Worm (Caenorhabditis elegans) whole organism, L4 larva: Measurements from ENCODE around the gene F11D11.3.

Experiments
- D1046.2 ChIP-seq: fragments of 200-800 bp; sonication (Bioruptor generic); IDR thresholded peaks from 2 replicates; pipeline ENCODE4 v1.3.6; 2022; ENCODE audit warnings: missing genetic modification characterization, missing compliant biosample characterization
- F37D6.2 ChIP-seq: sonication (generic microtip); optimal IDR thresholded peaks from 2 replicates; lab custom pipeline; 2016; ENCODE audit warnings: mild to moderate bottlenecking, missing genetic modification characterization, missing compliant biosample characterization
- R02D3.7 ChIP-seq: fragments of 150-350 bp; sonication (generic microtip); optimal IDR thresholded peaks from 3 replicates; lab custom pipeline; 2014; ENCODE audit warnings: missing biosample characterization, missing genetic modification characterization
- Y48G9A.11 ChIP-seq: fragments of 200-800 bp; sonication (Bioruptor generic); IDR thresholded peaks from 2 replicates; pipeline ENCODE4 v1.3.6; 2022; ENCODE audit warnings: missing genetic modification reagents, missing genetic modification characterization, missing compliant biosample characterization
- ZK546.5 ChIP-seq, 2 experiments: sonication (generic microtip); optimal IDR thresholded peaks; 2 replicates each; lab custom pipeline; 2017; ENCODE audit warnings: missing biosample characterization in 2 of 2, missing genetic modification characterization in 2 of 2
- aha-1 ChIP-seq: fragments of 150-350 bp; peaks from one replicate; lab custom pipeline; 2014; ENCODE audit warnings: missing biosample characterization, missing genetic modification characterization
- ceh-28 ChIP-seq: fragments of 150-350 bp; optimal IDR thresholded peaks from 2 replicates; lab custom pipeline; 2014; ENCODE audit warnings: missing biosample characterization, missing genetic modification reagents, missing genetic modification characterization
- ceh-62 ChIP-seq: sonication (generic microtip); optimal IDR thresholded peaks from 2 replicates; lab custom pipeline; 2017; ENCODE audit warnings: missing biosample characterization, missing genetic modification characterization
- daf-16 ChIP-seq, 3 experiments: sonication (generic microtip); optimal IDR thresholded peaks; 2 replicates each; lab custom pipeline; 2016 to 2017; ENCODE audit warnings: missing genetic modification characterization in 3 of 3, missing genetic modification reagents in 3 of 3, mild to moderate bottlenecking in 2 of 3, missing compliant biosample characterization in 2 of 3, missing biosample characterization in 1 of 3, moderate library complexity in 1 of 3
- dmd-9 ChIP-seq: fragments of 200-800 bp; sonication (Bioruptor generic); IDR thresholded peaks from 2 replicates; pipeline ENCODE4 v1.3.6; 2022; ENCODE audit warnings: missing genetic modification reagents, missing genetic modification characterization, missing compliant biosample characterization
- duxl-1 ChIP-seq: sonication (generic microtip); optimal IDR thresholded peaks from 2 replicates; lab custom pipeline; 2016; ENCODE audit warnings: mild to moderate bottlenecking, missing genetic modification characterization, moderate library complexity, missing compliant biosample characterization; ENCODE audit not compliant: poor library complexity
- fkh-10 ChIP-seq: fragments of 150-350 bp; optimal IDR thresholded peaks from 2 replicates; lab custom pipeline; 2014; ENCODE audit warnings: missing biosample characterization, missing genetic modification reagents, missing genetic modification characterization
- hif-1 ChIP-seq, 2 experiments: sonication (generic microtip); optimal IDR thresholded peaks; 2 replicates each; lab custom pipeline; 2016 to 2017; ENCODE audit warnings: missing compliant biosample characterization in 2 of 2, missing genetic modification characterization in 2 of 2, missing genetic modification reagents in 2 of 2, missing genotype in 2 of 2, mild to moderate bottlenecking in 1 of 2
- hlh-30 ChIP-seq: sonication (generic microtip); optimal IDR thresholded peaks from 2 replicates; lab custom pipeline; 2017; ENCODE audit warnings: antibody characterized with exemption, mild to moderate bottlenecking, missing genetic modification characterization, missing compliant biosample characterization; ENCODE audit not compliant: insufficient read depth
- jun-1 ChIP-seq: fragments of 150-350 bp; optimal IDR thresholded peaks from 2 replicates; lab custom pipeline; 2014; ENCODE audit warnings: missing biosample characterization, missing genetic modification reagents, missing genetic modification characterization
- lin-1 ChIP-seq: fragments of 200-800 bp; sonication (Bioruptor generic); IDR thresholded peaks from 2 replicates; pipeline ENCODE4 v1.3.6; 2022; ENCODE audit warnings: missing genetic modification reagents, missing genetic modification characterization, missing compliant biosample characterization
- lin-13 ChIP-seq: fragments of 150-350 bp; optimal IDR thresholded peaks from 2 replicates; lab custom pipeline; 2014; ENCODE audit warnings: missing biosample characterization, missing genetic modification reagents, missing genetic modification characterization
- lin-39 ChIP-seq: fragments of 150-350 bp; optimal IDR thresholded peaks from 2 replicates; lab custom pipeline; 2014; ENCODE audit warnings: missing biosample characterization, missing genetic modification reagents, missing genetic modification characterization
- lsy-2 ChIP-seq, 2 experiments: fragments of 150-350 bp in 1 of 2; sonication (generic microtip) in 1 of 2; optimal IDR thresholded peaks; 2 replicates each; lab custom pipeline; 2014 to 2017; ENCODE audit warnings: missing biosample characterization in 2 of 2, missing genetic modification characterization in 2 of 2
- mdl-1 ChIP-seq, 2 experiments: fragments of 150-350 bp in 1 of 2; sonication (generic microtip) in 1 of 2; optimal IDR thresholded peaks; 2 replicates each; lab custom pipeline; 2014 to 2017; ENCODE audit warnings: missing biosample characterization in 2 of 2, missing genetic modification characterization in 2 of 2
- mdt-29 ChIP-seq: fragments of 200-800 bp; sonication (Bioruptor generic); IDR thresholded peaks from 2 replicates; pipeline ENCODE4 v1.3.6; 2022; ENCODE audit warnings: missing genetic modification reagents, missing genetic modification characterization, missing compliant biosample characterization
- nhr-102 ChIP-seq: sonication (generic microtip); optimal IDR thresholded peaks from 2 replicates; lab custom pipeline; 2016; ENCODE audit warnings: mild to moderate bottlenecking, missing genetic modification characterization, moderate library complexity, missing compliant biosample characterization
- nhr-111 ChIP-seq: fragments of 200-800 bp; sonication (Bioruptor generic); optimal IDR thresholded peaks from 2 replicates; lab custom pipeline; 2018; ENCODE audit warnings: mild to moderate bottlenecking, missing genetic modification characterization, missing compliant biosample characterization
- nhr-237 ChIP-seq: sonication (generic microtip); optimal IDR thresholded peaks from 2 replicates; lab custom pipeline; 2017; ENCODE audit warnings: missing biosample characterization, missing genetic modification characterization
- nhr-28 ChIP-seq: fragments of 150-350 bp; optimal IDR thresholded peaks from 2 replicates; lab custom pipeline; 2014; ENCODE audit warnings: missing biosample characterization, missing genetic modification characterization
- nhr-48 ChIP-seq: sonication (generic microtip); optimal IDR thresholded peaks from 2 replicates; lab custom pipeline; 2016; ENCODE audit warnings: mild to moderate bottlenecking, missing genetic modification characterization, missing compliant biosample characterization
- nhr-6 ChIP-seq: fragments of 150-350 bp; optimal IDR thresholded peaks from 2 replicates; lab custom pipeline; 2014; ENCODE audit warnings: missing biosample characterization, missing genetic modification characterization
- nhr-77 ChIP-seq: fragments of 150-350 bp; optimal IDR thresholded peaks from 2 replicates; lab custom pipeline; 2014; ENCODE audit warnings: missing biosample characterization, missing genetic modification characterization
- pha-4 ChIP-seq, 2 experiments: fragments of 150-350 bp in 1 of 2; fragments of 200-800 bp in 1 of 2; sonication (Bioruptor generic) in 1 of 2; IDR thresholded peaks in 1 of 2; optimal IDR thresholded peaks in 1 of 2; 2 replicates each; pipeline versions ENCODE4 v1.3.6 to Lab custom; 2014 to 2022; ENCODE audit warnings: missing genetic modification characterization in 2 of 2, missing genetic modification reagents in 2 of 2, missing biosample characterization in 1 of 2, missing compliant biosample characterization in 1 of 2
- pqm-1 ChIP-seq: sonication (generic microtip); optimal IDR thresholded peaks from 2 replicates; lab custom pipeline; 2017; ENCODE audit warnings: missing biosample characterization, missing genetic modification characterization
- rbr-2 ChIP-seq: sonication (generic microtip); optimal IDR thresholded peaks from 2 replicates; lab custom pipeline; 2016; ENCODE audit warnings: missing genotype, missing genetic modification characterization, missing compliant biosample characterization
- set-16 ChIP-seq: fragments of 200-800 bp; sonication (Bioruptor generic); IDR thresholded peaks from 2 replicates; pipeline ENCODE4 v1.3.6; 2022; ENCODE audit warnings: missing genetic modification reagents, missing genetic modification characterization, missing compliant biosample characterization
- skn-1 ChIP-seq: fragments of 150-350 bp; optimal IDR thresholded peaks from 2 replicates; lab custom pipeline; 2014; ENCODE audit warnings: missing biosample characterization, missing genetic modification characterization
- unc-62 ChIP-seq, 3 experiments: fragments of 150-350 bp in 1 of 3; sonication (generic microtip); optimal IDR thresholded peaks in 2 of 3; peaks in 1 of 3; 1 replicate in 1 of 3; 2 replicates in 2 of 3; lab custom pipeline; 2014 to 2017; ENCODE audit warnings: missing biosample characterization in 3 of 3, missing genetic modification characterization in 3 of 3, missing genetic modification reagents in 3 of 3, missing genotype in 1 of 3

F11D11.3 gene

DNA sequence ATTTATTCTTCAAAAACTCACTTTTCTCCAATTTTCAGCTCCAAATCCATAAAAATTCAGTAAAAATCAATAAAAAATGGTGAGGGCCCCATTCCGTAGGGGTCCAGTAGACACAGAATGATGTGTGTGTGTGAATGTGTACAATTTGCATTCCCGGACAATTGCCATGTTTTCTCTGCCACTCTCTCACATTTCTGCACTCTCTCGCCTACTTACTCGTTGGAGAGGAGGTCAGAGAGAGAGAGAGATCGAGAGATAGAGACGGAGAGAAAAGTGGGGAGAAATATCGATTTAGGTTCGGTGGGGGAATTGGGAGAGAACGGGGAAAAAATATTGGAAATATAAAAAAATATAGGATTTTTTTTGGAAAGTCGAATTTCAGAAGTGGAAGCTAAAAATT, 36.5 kb downstream of the F11D11.3 start (continued):
- TF ChIP-seq lin-13 (peak; percentile 64), ZK546.5 (tag; optimal IDR thresholded peaks at IDR 0.05; lab: Kevin White, UChicago) (no peak), jun-1 (peak; percentile 28), nhr-6 (tag; lab: Kevin White, UChicago) (peak; percentile 95), fkh-10 (peak; percentile 33), ceh-28 (tag; lab: Kevin White, UChicago) (peak; percentile 81), aha-1 (tag; lab: Kevin White, UChicago) (peak; percentile 97), mdt-29 (no peak), mdl-1 (tag; optimal IDR thresholded peaks at IDR 0.05; lab: Kevin White, UChicago) (peak; percentile 30 to 36), lsy-2 (tag; optimal IDR thresholded peaks at IDR 0.05; lab: Kevin White, UChicago) (peak; percentile 57 to 87), hlh-30 (tag; lab: Kevin White, UChicago) (peak; percentile 80), nhr-77 (tag; lab: Kevin White, UChicago) (peak; percentile 72), daf-16 (GFP tag; optimal IDR thresholded peaks at IDR 0.05; lab: Kevin White, UChicago) (no peak), daf-16 (tag; optimal IDR thresholded peaks at IDR 0.05; lab: Kevin White, UChicago) (peak; percentile 89), lin-1 (GFP tag; lab: Robert Waterston, UW) (no peak), hif-1 (tag; optimal IDR thresholded peaks at IDR 0.05; lab: Kevin White, UChicago) (peak in 1 of 2 experiments; percentile 19), pha-4 (GFP tag; IDR thresholded peaks at IDR 0.05; lab: Robert Waterston, UW) (no peak), pha-4 (tag; optimal IDR thresholded peaks at IDR 0.05; lab: Kevin White, UChicago) (peak; percentile 79)
- TF ChIP-seq, all 104 proteins: peak for 24

DNA sequence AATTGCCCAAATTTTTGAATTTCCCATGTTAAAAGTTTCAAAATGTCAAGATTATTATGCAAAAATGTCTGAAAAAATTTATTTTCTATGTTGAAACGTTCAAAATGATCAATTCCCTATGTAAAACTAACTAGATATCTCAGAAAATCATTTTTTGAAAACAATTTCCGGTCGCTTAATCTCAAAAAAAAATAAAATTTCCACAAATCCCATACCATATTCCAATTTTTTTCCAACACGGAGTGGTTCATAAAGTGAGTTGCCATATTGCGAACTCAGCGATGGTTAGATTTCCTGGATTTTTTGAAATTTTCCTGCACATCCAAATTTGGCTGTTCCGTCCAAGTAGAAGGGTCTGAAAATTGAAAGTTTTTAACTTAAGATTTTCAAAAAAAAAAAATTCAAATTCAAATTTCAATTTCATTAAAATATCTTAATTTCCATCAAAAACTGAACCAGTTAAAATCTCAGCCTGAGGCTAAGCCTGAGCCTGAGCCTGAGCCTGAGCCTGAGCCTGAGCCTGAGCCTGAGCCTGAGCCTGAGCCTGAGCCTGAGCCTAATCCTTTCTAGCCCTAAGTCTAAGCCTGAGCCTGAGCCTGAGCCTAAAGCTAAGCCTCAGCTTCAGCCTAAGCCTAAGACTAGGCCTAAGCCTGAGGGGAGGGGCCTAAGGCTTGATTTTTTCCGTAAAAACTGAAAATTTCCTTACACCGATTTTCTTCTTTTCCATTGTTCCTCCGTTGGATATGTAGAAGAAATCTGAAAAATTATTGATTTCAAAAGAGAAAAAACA, 37.4 kb downstream of the F11D11.3 start:
- TF ChIP-seq dmd-9 = peak; percentile 55; the same call in 1 of the 2 replicates
- peak; percentile 59 for TF ChIP-seq set-16 (GFP tag; lab: Robert Waterston, UW)
- no peak for TF ChIP-seq R02D3.7 (tag; lab: Kevin White, UChicago)

DNA sequence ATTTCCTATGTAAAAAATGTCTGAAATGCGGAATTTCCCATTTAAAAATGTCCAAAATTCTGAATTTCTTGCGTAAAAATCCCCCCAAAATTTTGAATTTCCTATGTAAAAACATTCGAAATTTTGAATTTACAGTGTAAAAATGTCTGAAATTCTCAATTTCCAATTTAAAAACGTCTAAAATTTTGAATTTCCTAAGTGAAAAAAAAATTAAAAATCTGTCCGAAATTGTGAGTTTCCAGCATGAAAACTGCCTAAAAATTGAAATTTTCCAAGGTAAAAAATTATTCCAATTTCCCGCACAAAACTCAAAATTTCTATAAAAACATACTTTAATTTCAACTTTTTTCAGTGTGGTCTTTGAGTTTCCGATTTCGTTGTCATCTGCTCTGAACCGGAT, 38.2 kb downstream of the F11D11.3 start:
- TF ChIP-seq D1046.2 (GFP tag; lab: Robert Waterston, UW) (no peak), unc-62 (GFP tag; optimal IDR thresholded peaks at IDR 0.05 in 1 of 2; lab: Kevin White, UChicago) (peak in 1 of 2 experiments; percentile 93), unc-62 (tag; optimal IDR thresholded peaks at IDR 0.05; lab: Kevin White, UChicago) (no peak), aha-1 (tag; lab: Kevin White, UChicago) (peak; percentile 87)

DNA sequence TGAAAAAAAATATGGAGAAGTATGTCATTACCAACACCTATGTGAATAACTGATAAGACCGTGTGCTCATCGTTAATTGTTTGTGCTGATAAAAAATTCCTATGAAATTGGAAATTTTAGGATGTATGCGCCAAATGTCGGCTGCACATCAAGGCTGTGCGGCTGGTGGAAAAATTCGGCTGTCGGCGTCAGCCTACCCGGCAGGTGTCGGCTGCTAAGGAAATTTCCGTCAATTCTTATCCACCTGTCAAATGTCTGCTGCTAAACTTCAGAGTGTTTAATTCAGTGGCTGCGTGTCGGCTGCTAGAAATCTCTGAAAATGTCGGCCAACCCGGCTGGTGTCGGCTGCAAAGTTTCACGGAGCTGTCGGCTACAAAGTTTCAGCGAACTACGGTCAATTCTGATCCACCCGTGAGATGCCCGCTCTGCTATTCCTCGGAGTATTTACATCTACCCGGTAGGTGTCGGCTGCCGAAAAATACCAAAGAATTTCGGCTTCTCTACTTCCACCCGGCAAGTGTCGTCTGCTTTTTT, 40.1 kb downstream of the F11D11.3 start, which contains the start of gene Y17D7C.2:
Y17D7C.2 (minus strand) TSS at position 32 of the 534 bp plus-strand sequence.
- TF ChIP-seq nhr-237 (tag; lab: Kevin White, UChicago) (no peak), ceh-62 (tag; lab: Kevin White, UChicago) (no peak), fkh-10 (no peak), daf-16 (GFP tag; optimal IDR thresholded peaks at IDR 0.05; lab: Kevin White, UChicago) (no peak), daf-16 (tag; optimal IDR thresholded peaks at IDR 0.05; lab: Kevin White, UChicago) (peak; percentile 58), Y48G9A.11 (0 out of 2 replicates have a peak, but pooled peaks have one; percentile 46), pqm-1 (tag; lab: Kevin White, UChicago) (peak; percentile 79), set-16 (GFP tag; lab: Robert Waterston, UW) (0 out of 2 replicates have a peak, but pooled peaks have one; percentile 24), nhr-111 (GFP tag; lab: Kevin White, UChicago) (no peak), lin-39 (tag; lab: Kevin White, UChicago) (no peak), dmd-9 (peak; percentile 82), nhr-48 (tag; lab: Kevin White, UChicago) (no peak), skn-1 (no peak), nhr-102 (tag; lab: Kevin White, UChicago) (no peak), duxl-1 (peak; percentile 31), F37D6.2 (tag; lab: Kevin White, UChicago) (no peak), nhr-28 (tag; lab: Kevin White, UChicago) (no peak), rbr-2 (no peak), ceh-28 (tag; lab: Kevin White, UChicago) (no peak)
